Fruit fly (Drosophila melanogaster) whole organism, embryonic: ENCODE results near the gene CG17327.

Experiments used
- CG12071 ChIP-seq: fragments of 200-800 bp; sonication (Bioruptor generic); optimal IDR thresholded peaks from 3 replicates; lab custom pipeline; 2018; ENCODE audit warnings: missing biosample characterization, mild to moderate bottlenecking, missing genetic modification characterization
- CG12391 ChIP-seq: fragments of 200-800 bp; sonication (Bioruptor generic); optimal IDR thresholded peaks from 3 replicates; lab custom pipeline; 2018; ENCODE audit warnings: missing biosample characterization, mild to moderate bottlenecking, missing genetic modification characterization, moderate library complexity
- CG12769 ChIP-seq: fragments of 200-800 bp; sonication (Bioruptor generic); optimal IDR thresholded peaks from 2 replicates; lab custom pipeline; 2019; ENCODE audit warnings: missing biosample characterization, mild to moderate bottlenecking, missing genetic modification characterization, moderate library complexity
- CG15514 ChIP-seq: fragments of 200-800 bp; sonication (Bioruptor generic); optimal IDR thresholded peaks from 3 replicates; lab custom pipeline; 2017; ENCODE audit warnings: missing biosample characterization, missing genetic modification characterization, mild to moderate bottlenecking, moderate library complexity, missing genetic modification reagents
- CG16813 ChIP-seq: fragments of 200-800 bp; sonication (Bioruptor generic); IDR thresholded peaks from 3 replicates; pipeline ENCODE4 v1.3.6; 2022; ENCODE audit warnings: missing biosample characterization, missing genetic modification characterization; ENCODE audit not compliant: partially characterized antibody
- CG2678 ChIP-seq: fragments of 200-800 bp; sonication (Bioruptor generic); optimal IDR thresholded peaks from 3 replicates; lab custom pipeline; 2019; ENCODE audit warnings: missing biosample characterization, mild to moderate bottlenecking, missing genetic modification characterization, moderate library complexity
- CG2875 ChIP-seq: fragments of 200-800 bp; sonication (Bioruptor generic); optimal IDR thresholded peaks from 2 replicates; lab custom pipeline; 2017; ENCODE audit warnings: missing biosample characterization, mild to moderate bottlenecking, missing genetic modification characterization, missing genetic modification reagents
- CG32767 ChIP-seq: fragments of 200-800 bp; sonication (Bioruptor generic); IDR thresholded peaks from 2 replicates; pipeline ENCODE4 v1.3.6; 2022; ENCODE audit warnings: missing biosample characterization, missing genetic modification characterization
- CG33213 ChIP-seq: fragments of 200-800 bp; sonication (Bioruptor generic); optimal IDR thresholded peaks from 3 replicates; lab custom pipeline; 2016; ENCODE audit warnings: missing biosample characterization, missing genetic modification characterization
- CG34422 ChIP-seq: fragments of 200-800 bp; sonication (Bioruptor generic); IDR thresholded peaks from 3 replicates; pipeline ENCODE4 v1.3.6; 2022; ENCODE audit warnings: missing biosample characterization, missing genetic modification characterization
- CG4617 ChIP-seq: fragments of 200-800 bp; sonication (Bioruptor generic); optimal IDR thresholded peaks from 3 replicates; lab custom pipeline; 2016; ENCODE audit warnings: missing biosample characterization, missing genetic modification characterization, borderline replicate concordance
- CG4820 ChIP-seq: fragments of 200-800 bp; sonication (Bioruptor generic); optimal IDR thresholded peaks from 3 replicates; lab custom pipeline; 2016; ENCODE audit warnings: missing biosample characterization, missing genetic modification characterization
- CG7271 ChIP-seq: fragments of 200-800 bp; sonication (Bioruptor generic); optimal IDR thresholded peaks from 2 replicates; lab custom pipeline; 2018; ENCODE audit warnings: missing biosample characterization, mild to moderate bottlenecking, missing genetic modification characterization, moderate library complexity
- CG7786 ChIP-seq: fragments of 200-800 bp; sonication (Bioruptor generic); optimal IDR thresholded peaks from 2 replicates; lab custom pipeline; 2016; ENCODE audit warnings: missing biosample characterization, missing genetic modification characterization
- CG8089 ChIP-seq: fragments of 200-800 bp; sonication (Bioruptor generic); optimal IDR thresholded peaks from 3 replicates; lab custom pipeline; 2016; ENCODE audit warnings: missing biosample characterization, missing genetic modification characterization
- Dip3 ChIP-seq: fragments of 200-800 bp; sonication (Bioruptor generic); optimal IDR thresholded peaks from 3 replicates; lab custom pipeline; 2016; ENCODE audit warnings: missing biosample characterization, missing genetic modification characterization
- E2f1 ChIP-seq: fragments of 200-800 bp; sonication (Bioruptor generic); IDR thresholded peaks from 2 replicates; pipeline ENCODE4 v1.3.6; 2022; ENCODE audit warnings: missing biosample characterization, missing genetic modification characterization
- Hr78 ChIP-seq, 2 experiments: fragments of 200-800 bp in 1 of 2; fragments of >200 bp in 1 of 2; sonication (Bioruptor generic) in 1 of 2; optimal IDR thresholded peaks; 2 replicates each; lab custom pipeline; 2017 to 2019; ENCODE audit warnings: missing biosample characterization in 2 of 2, missing genetic modification characterization in 2 of 2, mild to moderate bottlenecking in 1 of 2, moderate library complexity in 1 of 2
- NC2α ChIP-seq: fragments of 200-800 bp; sonication (Bioruptor generic); optimal IDR thresholded peaks from 2 replicates; lab custom pipeline; 2016; ENCODE audit warnings: missing biosample characterization, missing genetic modification characterization
- Nf-YB ChIP-seq: fragments of 200-800 bp; sonication (Bioruptor generic); optimal IDR thresholded peaks from 3 replicates; lab custom pipeline; 2019; ENCODE audit warnings: missing biosample characterization, mild to moderate bottlenecking, missing genetic modification characterization, moderate library complexity
- Ravus ChIP-seq: fragments of 200-800 bp; sonication (Bioruptor generic); IDR thresholded peaks from 2 replicates; pipeline ENCODE4 v1.3.6; 2022; ENCODE audit warnings: missing biosample characterization, missing genetic modification characterization
- Sry-β ChIP-seq: fragments of 200-800 bp; sonication (Bioruptor generic); optimal IDR thresholded peaks from 2 replicates; lab custom pipeline; 2018; ENCODE audit warnings: missing biosample characterization, mild to moderate bottlenecking, missing genetic modification characterization, moderate library complexity
- ac ChIP-seq: fragments of 200-800 bp; sonication (Bioruptor generic); optimal IDR thresholded peaks from 3 replicates; lab custom pipeline; 2017; ENCODE audit warnings: missing biosample characterization, mild to moderate bottlenecking, missing genetic modification characterization
- btn ChIP-seq: fragments of 200-800 bp; sonication (Bioruptor generic); optimal IDR thresholded peaks from 2 replicates; lab custom pipeline; 2016; ENCODE audit warnings: missing biosample characterization, missing genetic modification characterization
- crol ChIP-seq: fragments of 200-800 bp; sonication (Bioruptor generic); IDR thresholded peaks from 2 replicates; pipeline ENCODE4 v1.3.6; 2022; ENCODE audit warnings: missing biosample characterization, missing genetic modification characterization
- dimm ChIP-seq: fragments of 200-800 bp; sonication (Bioruptor generic); IDR thresholded peaks from 2 replicates; pipeline ENCODE4 v1.3.6; 2022; ENCODE audit warnings: missing biosample characterization, missing genetic modification characterization
- dmrt99B ChIP-seq: fragments of 200-800 bp; sonication (Bioruptor generic); optimal IDR thresholded peaks from 2 replicates; lab custom pipeline; 2018; ENCODE audit warnings: missing biosample characterization, mild to moderate bottlenecking, missing genetic modification characterization, moderate library complexity
- en ChIP-seq: fragments of 200-800 bp; sonication (Bioruptor generic); optimal IDR thresholded peaks from 2 replicates; lab custom pipeline; 2016; ENCODE audit warnings: missing biosample characterization, missing genetic modification characterization
- exex ChIP-seq: fragments of 200-800 bp; sonication (Bioruptor generic); optimal IDR thresholded peaks from 4 replicates; lab custom pipeline; 2018; ENCODE audit warnings: missing biosample characterization, mild to moderate bottlenecking, missing genetic modification characterization, moderate library complexity
- ftz-f1 ChIP-seq: fragments of 200-800 bp; sonication (Bioruptor generic); optimal IDR thresholded peaks from 2 replicates; lab custom pipeline; 2016; ENCODE audit warnings: missing biosample characterization, missing genetic modification characterization
- gcm ChIP-seq: fragments of 200-800 bp; sonication (Bioruptor generic); optimal IDR thresholded peaks from 2 replicates; lab custom pipeline; 2019; ENCODE audit warnings: missing biosample characterization, mild to moderate bottlenecking, missing genetic modification characterization, moderate library complexity
- gro ChIP-seq: fragments of 200-800 bp; sonication (Bioruptor generic); optimal IDR thresholded peaks from 2 replicates; lab custom pipeline; 2016; ENCODE audit warnings: missing biosample characterization, missing genetic modification characterization
- her ChIP-seq: fragments of 200-800 bp; sonication (Bioruptor generic); optimal IDR thresholded peaks from 2 replicates; lab custom pipeline; 2016; ENCODE audit warnings: missing biosample characterization, missing genetic modification characterization
- hkb ChIP-seq, 2 experiments: fragments of 200-800 bp in 1 of 2; fragments of >200 bp in 1 of 2; sonication (Bioruptor generic) in 1 of 2; IDR thresholded peaks in 1 of 2; optimal IDR thresholded peaks in 1 of 2; 2 replicates each; pipeline versions ENCODE4 v1.3.6 to Lab custom; 2017 to 2022; ENCODE audit warnings: missing biosample characterization in 1 of 2, missing genetic modification characterization in 1 of 2
- hth ChIP-seq: fragments of >200 bp; optimal IDR thresholded peaks from 2 replicates; lab custom pipeline; 2017; ENCODE audit warnings: inconsistent platforms
- kay ChIP-seq: fragments of 200-800 bp; sonication (Bioruptor generic); optimal IDR thresholded peaks from 2 replicates; lab custom pipeline; 2016; ENCODE audit warnings: missing biosample characterization, missing genetic modification characterization
- ken ChIP-seq: fragments of 200-800 bp; sonication (Bioruptor generic); IDR thresholded peaks from 3 replicates; pipeline ENCODE4 v1.3.6; 2022; ENCODE audit warnings: missing biosample characterization, missing genetic modification characterization
- lov ChIP-seq, 2 experiments: fragments of 200-800 bp in 1 of 2; fragments of >200 bp in 1 of 2; sonication (Bioruptor generic) in 1 of 2; IDR thresholded peaks in 1 of 2; optimal IDR thresholded peaks in 1 of 2; 2 replicates in 1 of 2; 3 replicates in 1 of 2; pipeline versions ENCODE4 v1.3.6 to Lab custom; 2017 to 2022; ENCODE audit warnings: missing biosample characterization in 1 of 2, missing genetic modification characterization in 1 of 2
- luna ChIP-seq: fragments of 200-800 bp; sonication (Bioruptor generic); optimal IDR thresholded peaks from 2 replicates; lab custom pipeline; 2016; ENCODE audit warnings: missing biosample characterization, missing genetic modification characterization
- nmo ChIP-seq: fragments of 200-800 bp; sonication (Bioruptor generic); optimal IDR thresholded peaks from 2 replicates; lab custom pipeline; 2018; ENCODE audit warnings: missing biosample characterization, mild to moderate bottlenecking, missing genetic modification characterization, moderate library complexity
- pnt ChIP-seq: fragments of 200-800 bp; sonication (Bioruptor generic); optimal IDR thresholded peaks from 3 replicates; lab custom pipeline; 2016; ENCODE audit warnings: missing biosample characterization, missing genetic modification characterization
- pum ChIP-seq: fragments of 200-800 bp; sonication (Bioruptor generic); optimal IDR thresholded peaks from 2 replicates; lab custom pipeline; 2016; ENCODE audit warnings: missing biosample characterization, missing genetic modification characterization
- sr ChIP-seq: fragments of 200-800 bp; sonication (Bioruptor generic); IDR thresholded peaks from 3 replicates; pipeline ENCODE4 v1.3.6; 2022; ENCODE audit warnings: missing biosample characterization, missing genetic modification characterization
- trem ChIP-seq: fragments of 200-800 bp; optimal IDR thresholded peaks from 3 replicates; lab custom pipeline; 2019; ENCODE audit warnings: missing biosample characterization, mild to moderate bottlenecking, missing genetic modification characterization, moderate library complexity
- wdn ChIP-seq: fragments of 200-800 bp; sonication (Bioruptor generic); IDR thresholded peaks from 2 replicates; pipeline ENCODE4 v1.3.6; 2022; ENCODE audit warnings: missing biosample characterization, missing genetic modification characterization

Gene CG17327

dm6 chr3R:12982982-12983633 lies 14.4 kb downstream of the CG17327 start (continued):
- no peak for TF ChIP-seq CG7271 (tag; lab: Kevin White, UChicago)
- no peak for TF ChIP-seq CG15514 (GFP tag; lab: Kevin White, UChicago)
- peak; percentile 13 for TF ChIP-seq CG12391 (tag; lab: Kevin White, UChicago)
- no peak for TF ChIP-seq NC2α (GFP tag; lab: Kevin White, UChicago)
- peak; percentile 37 for TF ChIP-seq exex (tag; lab: Kevin White, UChicago)
- TF ChIP-seq ac (GFP tag; lab: Kevin White, UChicago) = no peak

dm6 chr3R:12982167-12982981 lies 15.2 kb downstream of the CG17327 start:
- 0 out of 3 replicates have a peak, but pooled peaks have one; percentile 25 for TF ChIP-seq CG34422 (GFP tag; lab: Robert Waterston, UW)
- peak; percentile 25 for TF ChIP-seq kay (GFP tag; lab: Kevin White, UChicago)
- TF ChIP-seq her = no peak
- no peak for TF ChIP-seq btn (GFP tag; lab: Kevin White, UChicago)
- no peak; the same call in 1 of the 2 replicates for TF ChIP-seq Ravus (GFP tag; lab: Robert Waterston, UW)
- no peak for TF ChIP-seq hkb (optimal IDR thresholded peaks at IDR 0.05; lab: Kevin White, UChicago)
- peak; percentile 82; the same call in 1 of the 2 replicates for TF ChIP-seq hkb (GFP tag; IDR thresholded peaks at IDR 0.05; lab: Robert Waterston, UW)
- no peak for TF ChIP-seq pum (GFP tag; lab: Kevin White, UChicago)
- peak; percentile 14 for TF ChIP-seq trem (tag; lab: Kevin White, UChicago)
- TF ChIP-seq pnt (GFP tag; lab: Kevin White, UChicago) = no peak
- peak; percentile 56; the same call in 1 of the 2 replicates for TF ChIP-seq E2f1 (GFP tag; lab: Robert Waterston, UW)
- TF ChIP-seq CG2875 = no peak
- TF ChIP-seq CG16813 (GFP tag; lab: Robert Waterston, UW) = no peak
- peak; percentile 39; the same call in 1 of the 2 replicates for TF ChIP-seq CG32767 (GFP tag; lab: Robert Waterston, UW)
- no peak for TF ChIP-seq hth (lab: Kevin White, UChicago)
- peak; percentile 53; the same call in 1 of the 2 replicates for TF ChIP-seq wdn (GFP tag; lab: Robert Waterston, UW)
- no peak for TF ChIP-seq CG33213 (GFP tag; lab: Kevin White, UChicago)
- peak; percentile 89 for TF ChIP-seq CG2678 (tag; lab: Kevin White, UChicago)
- TF ChIP-seq nmo (GFP tag; lab: Kevin White, UChicago) = peak; percentile 34
- no peak for TF ChIP-seq luna (GFP tag; lab: Kevin White, UChicago)
- TF ChIP-seq lov (optimal IDR thresholded peaks at IDR 0.05; lab: Kevin White, UChicago) = no peak
- TF ChIP-seq lov (GFP tag; IDR thresholded peaks at IDR 0.05; lab: Robert Waterston, UW) = no peak
- TF ChIP-seq CG8089 = no peak
- TF ChIP-seq CG4820 (GFP tag; lab: Kevin White, UChicago) = peak; percentile 33
- TF ChIP-seq CG12769 = peak; percentile 27
- TF ChIP-seq Dip3 (GFP tag; lab: Kevin White, UChicago) = peak; percentile 44
- no peak for TF ChIP-seq gro (GFP tag; lab: Kevin White, UChicago)
- TF ChIP-seq CG12071 (GFP tag; lab: Kevin White, UChicago) = peak; percentile 36
- TF ChIP-seq sr (GFP tag; lab: Robert Waterston, UW) = no peak
- TF ChIP-seq CG7786 (GFP tag; lab: Kevin White, UChicago) = no peak
- no peak for TF ChIP-seq crol (GFP tag; lab: Robert Waterston, UW)
- TF ChIP-seq ken (GFP tag; lab: Robert Waterston, UW) = no peak; the same call in 2 of the 3 replicates
- TF ChIP-seq dimm (GFP tag; lab: Robert Waterston, UW) = 0 out of 2 replicates have a peak, but pooled peaks have one; percentile 23
- peak; percentile 52 for TF ChIP-seq Nf-YB (GFP tag; lab: Kevin White, UChicago)
- no peak for TF ChIP-seq Hr78 (GFP tag; optimal IDR thresholded peaks at IDR 0.05; lab: Kevin White, UChicago)
- no peak for TF ChIP-seq ftz-f1
- TF ChIP-seq en (GFP tag; lab: Kevin White, UChicago) = no peak
- TF ChIP-seq CG4617 (GFP tag; lab: Kevin White, UChicago) = no peak
- peak; percentile 72 for TF ChIP-seq dmrt99B (tag; lab: Kevin White, UChicago)
- no peak for TF ChIP-seq Sry-β (GFP tag; lab: Kevin White, UChicago)
- TF ChIP-seq gcm = peak; percentile 38
